Fruit fly (Drosophila melanogaster) whole organism: ENCODE data around the gene skd.

Source experiments
- CG8478 ChIP-seq: fragments of >200 bp; optimal IDR thresholded peaks from 2 replicates; lab custom pipeline; 2018; ENCODE audit warnings: inconsistent platforms
- Dll ChIP-seq: fragments of >200 bp; optimal IDR thresholded peaks from 2 replicates; lab custom pipeline; 2017
- EcR ChIP-seq, 2 experiments: fragments of >200 bp; optimal IDR thresholded peaks; 2 replicates each; lab custom pipeline; 2017; ENCODE audit warnings: missing biosample characterization in 2 of 2, missing genetic modification characterization in 2 of 2, missing genetic modification reagents in 2 of 2
- pan ChIP-seq: fragments of >200 bp; optimal IDR thresholded peaks from 2 replicates; lab custom pipeline; 2017
- psq ChIP-seq: fragments of >200 bp; optimal IDR thresholded peaks from 2 replicates; lab custom pipeline; 2017
- usp ChIP-seq: fragments of >200 bp; optimal IDR thresholded peaks from 2 replicates; lab custom pipeline; 2017; ENCODE audit warnings: missing biosample characterization, missing genetic modification characterization, mixed read lengths

Gene skd

dm6 chr3L:21011689-21012088 lies 15.5 kb downstream of the skd start:
- no peak for TF ChIP-seq pan (lab: Kevin White, UChicago)
- peak; percentile 52 for TF ChIP-seq Dll (lab: Kevin White, UChicago)

dm6 chr3L:21010846-21011607 lies 16.2 kb downstream of the skd start:
- TF ChIP-seq pan (lab: Kevin White, UChicago), result no peak
- no peak for TF ChIP-seq EcR (GFP tag; optimal IDR thresholded peaks at IDR 0.05; lab: Kevin White, UChicago)
- TF ChIP-seq psq (lab: Kevin White, UChicago), result no peak
- peak; percentile 74 for TF ChIP-seq Dll (lab: Kevin White, UChicago)
- no peak for TF ChIP-seq CG8478 (lab: Kevin White, UChicago)
- TF ChIP-seq usp (GFP tag; lab: Kevin White, UChicago), result no peak

dm6 chr3L:21009405-21010120 lies 17.7 kb downstream of the skd start:
- no peak for TF ChIP-seq usp (GFP tag; lab: Kevin White, UChicago)
- peak; percentile 66 for TF ChIP-seq Dll (lab: Kevin White, UChicago)
- TF ChIP-seq EcR (GFP tag; optimal IDR thresholded peaks at IDR 0.05; lab: Kevin White, UChicago), result no peak
- TF ChIP-seq CG8478 (lab: Kevin White, UChicago), result no peak
- no peak for TF ChIP-seq pan (lab: Kevin White, UChicago)
- no peak for TF ChIP-seq psq (lab: Kevin White, UChicago)

- TF ChIP-seq Dll (lab: Kevin White, UChicago) (peak; percentile 44), EcR (GFP tag; optimal IDR thresholded peaks at IDR 0.05; lab: Kevin White, UChicago) (no peak)
Measured at dm6 chr3L:21008899-21009298, 18.3 kb downstream of the skd start.

DNA sequence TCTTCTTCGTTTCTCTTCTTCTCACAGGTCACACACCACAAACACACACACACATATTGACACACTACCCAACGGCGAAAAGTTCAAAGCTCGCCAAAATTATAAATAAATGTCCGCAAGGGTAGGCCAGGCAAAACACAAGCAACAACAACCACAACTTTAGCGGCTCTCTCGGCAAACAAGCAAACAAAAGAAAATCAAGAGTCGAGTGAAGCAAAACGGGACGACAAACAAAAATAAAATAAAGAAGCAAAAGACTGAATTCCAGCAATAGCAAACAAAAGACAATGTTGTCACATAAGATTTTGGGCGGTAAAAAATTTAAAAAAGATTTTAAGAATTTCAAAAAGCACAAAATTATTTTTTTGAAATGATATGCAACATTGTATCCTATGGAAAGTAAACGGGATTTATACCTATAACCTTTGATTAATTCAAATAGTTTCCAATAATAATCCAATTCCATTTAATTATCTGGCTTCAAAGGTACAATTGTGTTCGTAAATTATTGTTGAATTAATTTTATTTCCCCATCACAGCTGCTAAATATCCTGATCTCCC lies 18.9 kb downstream of the skd start:
- TF ChIP-seq EcR (GFP tag; optimal IDR thresholded peaks at IDR 0.05; lab: Kevin White, UChicago), result peak in 1 of 2 experiments; percentile 17
- no peak for TF ChIP-seq Dll (lab: Kevin White, UChicago)

DNA sequence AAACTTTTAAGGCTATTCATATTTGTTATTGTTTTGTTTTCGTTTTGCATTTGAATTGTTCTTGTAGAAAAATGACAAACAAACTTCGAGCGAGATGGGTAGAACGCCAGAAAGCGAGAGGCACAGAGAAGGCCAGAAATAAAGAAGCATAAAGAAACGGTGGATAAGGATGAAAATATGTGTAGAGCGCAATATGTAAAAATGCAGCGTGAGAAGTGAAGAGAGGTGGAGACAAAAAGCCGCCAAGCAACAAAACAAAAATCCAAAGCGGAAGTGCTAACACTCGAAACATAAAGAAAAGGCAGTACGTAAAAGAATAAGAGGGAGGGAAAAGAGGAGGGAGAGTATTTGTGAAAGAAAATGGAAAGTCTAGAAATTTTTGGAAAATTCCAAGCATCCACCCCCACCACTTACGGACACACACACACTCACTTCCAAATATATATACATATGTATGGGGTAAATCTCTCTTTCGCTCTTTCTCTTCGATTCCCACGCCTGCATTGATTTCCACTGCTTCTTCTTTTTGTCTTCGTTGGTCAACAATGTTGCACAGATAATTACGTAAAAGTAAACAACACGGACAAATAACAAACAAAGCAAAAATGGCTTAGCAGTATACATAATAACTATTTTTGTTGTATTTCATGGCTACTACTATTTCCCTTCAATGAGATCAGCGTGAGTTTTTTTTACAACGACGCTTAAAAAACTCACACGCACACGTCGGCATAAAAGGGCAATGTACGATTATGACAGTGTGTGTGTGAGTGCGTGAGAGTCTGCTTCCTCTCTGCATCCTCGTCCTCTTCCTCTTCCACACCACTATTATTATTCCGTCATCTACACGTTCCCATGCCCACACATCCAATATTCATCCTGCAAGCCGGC lies 19.6 kb downstream of the skd start:
- TF ChIP-seq CG8478 (lab: Kevin White, UChicago) (no peak), EcR (GFP tag; optimal IDR thresholded peaks at IDR 0.05; lab: Kevin White, UChicago) (no peak), psq (lab: Kevin White, UChicago) (no peak)

dm6 chr3L:20999639-21000038 lies 27.6 kb downstream of the skd start:
- no peak for TF ChIP-seq pan (lab: Kevin White, UChicago)
- no peak for TF ChIP-seq EcR (GFP tag; optimal IDR thresholded peaks at IDR 0.05; lab: Kevin White, UChicago)
- TF ChIP-seq Dll (lab: Kevin White, UChicago), result no peak
- no peak for TF ChIP-seq psq (lab: Kevin White, UChicago)
- TF ChIP-seq CG8478 (lab: Kevin White, UChicago), result no peak
- no peak for TF ChIP-seq usp (GFP tag; lab: Kevin White, UChicago)

dm6 chr3L:20991373-20991772 lies 35.9 kb downstream of the skd start, which contains the start of gene CG12984:
Gene CG12984 (plus strand): TSS chr3L:20991673.
- TF ChIP-seq psq (lab: Kevin White, UChicago), result no peak
- no peak for TF ChIP-seq Dll (lab: Kevin White, UChicago)
- no peak for TF ChIP-seq pan (lab: Kevin White, UChicago)
- TF ChIP-seq EcR (GFP tag; optimal IDR thresholded peaks at IDR 0.05; lab: Kevin White, UChicago), result no peak

DNA sequence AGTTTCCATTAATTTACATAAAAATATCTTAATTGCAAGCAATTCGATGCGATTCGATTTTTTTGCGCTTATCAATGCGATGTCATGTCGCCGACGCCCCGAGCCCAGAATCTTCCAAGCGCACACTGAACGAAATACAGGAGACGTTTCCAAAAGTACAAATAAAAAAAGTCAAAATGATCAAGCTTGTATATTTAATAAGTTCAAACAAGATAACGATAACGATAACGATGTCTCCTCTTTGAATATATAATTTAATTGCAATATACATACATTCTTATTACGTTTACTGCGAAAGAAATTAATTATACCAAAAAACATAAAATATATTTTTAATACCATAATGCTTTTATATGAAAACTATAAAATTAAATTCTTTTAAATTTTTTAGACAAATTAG lies 37.0 kb downstream of the skd start:
- TF ChIP-seq EcR (GFP tag; optimal IDR thresholded peaks at IDR 0.05; lab: Kevin White, UChicago), result no peak
- no peak for TF ChIP-seq CG8478 (lab: Kevin White, UChicago)
- no peak for TF ChIP-seq psq (lab: Kevin White, UChicago)

DNA sequence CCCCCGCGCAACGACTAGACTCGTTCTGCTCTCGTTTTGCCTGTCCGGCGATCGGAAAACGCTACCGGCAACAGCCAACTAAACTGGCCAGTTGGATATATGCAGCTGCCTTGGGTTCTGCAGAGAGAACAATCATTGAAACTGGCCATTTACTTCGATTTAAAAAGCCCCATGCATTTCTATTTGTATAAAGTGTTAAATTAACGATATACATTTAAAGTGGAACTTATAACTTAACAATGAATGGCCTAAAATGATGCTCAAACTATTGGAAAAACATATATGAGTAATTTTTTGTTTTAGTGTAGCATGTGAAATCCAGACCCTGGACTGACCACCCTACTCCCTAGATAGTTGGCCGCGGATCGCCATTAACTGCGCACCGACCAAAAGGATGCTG lies 38.4 kb downstream of the skd start:
- TF ChIP-seq usp (GFP tag; lab: Kevin White, UChicago) (no peak), Dll (lab: Kevin White, UChicago) (no peak), pan (lab: Kevin White, UChicago) (no peak), EcR (GFP tag; optimal IDR thresholded peaks at IDR 0.05; lab: Kevin White, UChicago) (no peak), psq (lab: Kevin White, UChicago) (no peak), CG8478 (lab: Kevin White, UChicago) (no peak)

dm6 chr3L:20987895-20988294 lies 39.3 kb downstream of the skd start:
- no peak for TF ChIP-seq EcR (GFP tag; optimal IDR thresholded peaks at IDR 0.05; lab: Kevin White, UChicago)
- no peak for TF ChIP-seq Dll (lab: Kevin White, UChicago)
